Worm (Caenorhabditis elegans) whole organism, L3 larva: ENCODE data around the gene dhhc-8.

Source experiments
- aly-2 ChIP-seq: fragments of 150-350 bp; optimal IDR thresholded peaks from 2 replicates; lab custom pipeline; 2014; ENCODE audit warnings: missing biosample characterization, missing genetic modification characterization
- ama-1 ChIP-seq: fragments of 150-350 bp; optimal IDR thresholded peaks from 2 replicates; lab custom pipeline; 2018
- elt-3 ChIP-seq, 3 experiments: fragments of 150-350 bp in 1 of 3; sonication (generic microtip) in 2 of 3; optimal IDR thresholded peaks; 2 replicates in 2 of 3; 4 replicates in 1 of 3; lab custom pipeline; 2014 to 2017; ENCODE audit warnings: missing biosample characterization in 3 of 3, missing genetic modification characterization in 3 of 3
- jun-1 ChIP-seq: fragments of 150-350 bp; optimal IDR thresholded peaks from 2 replicates; lab custom pipeline; 2014; ENCODE audit warnings: missing biosample characterization, missing genetic modification reagents, missing genetic modification characterization
- lin-39 ChIP-seq: fragments of 150-350 bp; optimal IDR thresholded peaks from 2 replicates; lab custom pipeline; 2018; ENCODE audit warnings: missing biosample characterization, missing genetic modification reagents, missing genetic modification characterization
- mdl-1 ChIP-seq: fragments of 150-350 bp; optimal IDR thresholded peaks from 2 replicates; lab custom pipeline; 2014; ENCODE audit warnings: missing biosample characterization, missing genetic modification characterization
- mml-1 ChIP-seq: fragments of 150-350 bp; sonication (generic microtip); optimal IDR thresholded peaks from 3 replicates; lab custom pipeline; 2014; ENCODE audit warnings: missing biosample characterization, missing genetic modification characterization
- nhr-23 ChIP-seq: fragments of 150-350 bp; optimal IDR thresholded peaks from 2 replicates; lab custom pipeline; 2014; ENCODE audit warnings: missing biosample characterization, missing genetic modification reagents, missing genetic modification characterization
- nhr-76 ChIP-seq: fragments of 150-350 bp; sonication (generic microtip); optimal IDR thresholded peaks from 5 replicates; lab custom pipeline; 2014; ENCODE audit warnings: missing biosample characterization, missing genetic modification characterization
- nhr-77 ChIP-seq: fragments of 150-350 bp; optimal IDR thresholded peaks from 2 replicates; lab custom pipeline; 2014; ENCODE audit warnings: missing biosample characterization, missing genetic modification characterization
- tbx-2 ChIP-seq: sonication (generic microtip); optimal IDR thresholded peaks from 2 replicates; lab custom pipeline; 2016; ENCODE audit warnings: mild to moderate bottlenecking, missing genetic modification characterization, missing compliant biosample characterization
- ztf-11 ChIP-seq: fragments of 150-350 bp; optimal IDR thresholded peaks from 2 replicates; lab custom pipeline; 2014; ENCODE audit warnings: missing biosample characterization, missing genetic modification characterization

ce11 chrIII:13152697-13153391 lies 45.4 kb downstream of the dhhc-8 start, which contains the start of gene Y39E4B.10:
- TF ChIP-seq aly-2 (tag; lab: Kevin White, UChicago): no peak
- no peak for TF ChIP-seq ztf-11 (tag; lab: Kevin White, UChicago)
- no peak for TF ChIP-seq nhr-76 (tag; lab: Kevin White, UChicago)
- TF ChIP-seq mdl-1 (tag; lab: Kevin White, UChicago): no peak
- no peak for TF ChIP-seq jun-1
- TF ChIP-seq mml-1: no peak
- no peak for TF ChIP-seq ama-1
- no peak for TF ChIP-seq lin-39
- TF ChIP-seq elt-3 (tag; optimal IDR thresholded peaks at IDR 0.05; lab: Kevin White, UChicago): no peak
- TF ChIP-seq tbx-2 (tag; lab: Kevin White, UChicago): no peak
- no peak for TF ChIP-seq nhr-77 (tag; lab: Kevin White, UChicago)
- peak; percentile 14 for TF ChIP-seq nhr-23
